Worm (Caenorhabditis elegans) whole organism, young adult: Measurements from ENCODE around the gene B0198.2.

Source experiments
- C17E4.6 ChIP-seq: fragments of 200-800 bp; sonication (Bioruptor generic); IDR thresholded peaks from 2 replicates; pipeline ENCODE4 v1.3.6; 2022; ENCODE audit warnings: missing genetic modification reagents, missing genetic modification characterization, missing compliant biosample characterization
- F10E7.11 ChIP-seq: sonication (generic microtip); optimal IDR thresholded peaks from 2 replicates; lab custom pipeline; 2017; ENCODE audit warnings: mild to moderate bottlenecking, missing genetic modification characterization, moderate library complexity, missing compliant biosample characterization
- F37B4.10 ChIP-seq: fragments of 200-800 bp; sonication (Bioruptor generic); IDR thresholded peaks from 2 replicates; pipeline ENCODE4 v1.3.6; 2022; ENCODE audit warnings: missing genetic modification characterization, missing compliant biosample characterization
- F55B11.4 ChIP-seq: sonication (generic microtip); optimal IDR thresholded peaks from 2 replicates; lab custom pipeline; 2016; ENCODE audit warnings: missing compliant biosample characterization, missing genetic modification characterization, borderline replicate concordance; ENCODE audit not compliant: insufficient read depth
- Y56A3A.18 ChIP-seq: fragments of 200-800 bp; sonication (Bioruptor generic); IDR thresholded peaks from 2 replicates; pipeline ENCODE4 v1.3.6; 2022; ENCODE audit warnings: missing genetic modification reagents, missing genetic modification characterization, missing compliant biosample characterization
- Y67H2A.10 ChIP-seq: fragments of 200-800 bp; sonication (Bioruptor generic); conservative IDR thresholded peaks from 2 replicates; pipeline ENCODE4 v1.3.6; 2022; ENCODE audit warnings: missing genetic modification reagents, missing genetic modification characterization, missing compliant biosample characterization
- Y95B8A.8 ChIP-seq: fragments of 200-800 bp; sonication (Bioruptor generic); IDR thresholded peaks from 2 replicates; pipeline ENCODE4 v1.3.6; 2022; ENCODE audit warnings: missing genetic modification reagents, missing genetic modification characterization, missing compliant biosample characterization
- aptf-2 ChIP-seq: fragments of 200-800 bp; sonication (Bioruptor generic); conservative IDR thresholded peaks from 2 replicates; pipeline ENCODE4 v1.3.6; 2022; ENCODE audit warnings: missing genetic modification reagents, missing genetic modification characterization, missing compliant biosample characterization
- aptf-3 ChIP-seq: fragments of 200-800 bp; sonication (Bioruptor generic); IDR thresholded peaks from 2 replicates; pipeline ENCODE4 v1.3.6; 2022; ENCODE audit warnings: missing genetic modification characterization, missing compliant biosample characterization
- atf-7 ChIP-seq: sonication (generic microtip); optimal IDR thresholded peaks from 2 replicates; lab custom pipeline; 2017; ENCODE audit warnings: mild to moderate bottlenecking, missing genetic modification characterization, missing compliant biosample characterization
- attf-3 ChIP-seq: fragments of 200-800 bp; sonication (Bioruptor generic); conservative IDR thresholded peaks from 2 replicates; pipeline ENCODE4 v1.3.6; 2022; ENCODE audit warnings: missing genetic modification reagents, missing genetic modification characterization, missing compliant biosample characterization
- attf-5 ChIP-seq: fragments of 200-800 bp; sonication (Bioruptor generic); optimal IDR thresholded peaks from 2 replicates; lab custom pipeline; 2018; ENCODE audit warnings: mild to moderate bottlenecking, missing genetic modification characterization, missing compliant biosample characterization
- ceh-40 ChIP-seq: fragments of 200-800 bp; sonication (Bioruptor generic); IDR thresholded peaks from 2 replicates; pipeline ENCODE4 v1.3.6; 2022; ENCODE audit warnings: missing genetic modification characterization, missing compliant biosample characterization
- efl-1 ChIP-seq: fragments of 150-350 bp; optimal IDR thresholded peaks from 2 replicates; lab custom pipeline; 2014; ENCODE audit warnings: missing biosample characterization, missing genetic modification reagents, missing genetic modification characterization
- egl-18 ChIP-seq: fragments of 200-800 bp; sonication (Bioruptor generic); IDR thresholded peaks from 2 replicates; pipeline ENCODE4 v1.3.6; 2022; ENCODE audit warnings: missing genetic modification reagents, missing genetic modification characterization, missing compliant biosample characterization
- egl-44 ChIP-seq: fragments of 200-800 bp; sonication (Bioruptor generic); IDR thresholded peaks from 2 replicates; pipeline ENCODE4 v1.3.6; 2022; ENCODE audit warnings: missing genetic modification reagents, missing genetic modification characterization, missing compliant biosample characterization
- him-1 ChIP-seq: sonication (generic microtip); optimal IDR thresholded peaks from 2 replicates; lab custom pipeline; 2016; ENCODE audit warnings: missing genotype, missing genetic modification reagents, missing genetic modification characterization, missing compliant biosample characterization
- hlh-26 ChIP-seq: fragments of 200-800 bp; sonication (Bioruptor generic); conservative IDR thresholded peaks from 2 replicates; pipeline ENCODE4 v1.3.6; 2022; ENCODE audit warnings: missing genetic modification reagents, missing genetic modification characterization, missing compliant biosample characterization
- madf-3 ChIP-seq: fragments of 200-800 bp; sonication (Bioruptor generic); IDR thresholded peaks from 2 replicates; pipeline ENCODE4 v1.3.6; 2022; ENCODE audit warnings: missing genetic modification reagents, missing genetic modification characterization, missing compliant biosample characterization
- madf-6 ChIP-seq: fragments of 200-800 bp; sonication (Bioruptor generic); IDR thresholded peaks from 2 replicates; pipeline ENCODE4 v1.3.6; 2022; ENCODE audit warnings: missing genetic modification reagents, missing genetic modification characterization, missing compliant biosample characterization
- madf-8 ChIP-seq: fragments of 200-800 bp; sonication (Bioruptor generic); conservative IDR thresholded peaks from 2 replicates; pipeline ENCODE4 v1.3.6; 2022; ENCODE audit warnings: missing genetic modification reagents, missing genetic modification characterization, missing compliant biosample characterization
- nfya-1 ChIP-seq: sonication (generic microtip); optimal IDR thresholded peaks from 2 replicates; lab custom pipeline; 2017; ENCODE audit warnings: antibody characterized with exemption, missing compliant biosample characterization, missing genetic modification characterization, borderline replicate concordance; ENCODE audit not compliant: insufficient read depth
- nhr-27 ChIP-seq: fragments of 200-800 bp; sonication (Bioruptor generic); optimal IDR thresholded peaks from 2 replicates; lab custom pipeline; 2018; ENCODE audit warnings: mild to moderate bottlenecking, missing genetic modification characterization, moderate library complexity, missing compliant biosample characterization
- rec-8 ChIP-seq, 2 experiments: sonication (generic microtip); optimal IDR thresholded peaks; 2 replicates each; lab custom pipeline; 2016; ENCODE audit warnings: mild to moderate bottlenecking in 2 of 2, missing genetic modification characterization in 2 of 2, missing genetic modification reagents in 2 of 2, missing genotype in 2 of 2, missing biosample characterization in 1 of 2, missing compliant biosample characterization in 1 of 2, moderate library complexity in 1 of 2
- rpc-1 ChIP-seq, 2 experiments: fragments of 150-350 bp in 1 of 2; sonication (generic microtip) in 1 of 2; optimal IDR thresholded peaks; 2 replicates each; lab custom pipeline; 2014 to 2018; ENCODE audit warnings: missing biosample characterization in 1 of 2, missing genetic modification characterization in 1 of 2, missing genetic modification reagents in 1 of 2, missing genotype in 1 of 2
- snpc-3.4 ChIP-seq: sonication (generic microtip); optimal IDR thresholded peaks from 2 replicates; lab custom pipeline; 2017; ENCODE audit warnings: missing genetic modification characterization, mild to moderate bottlenecking, missing compliant biosample characterization, antibody characterized with exemption, moderate library complexity, missing genotype, missing genetic modification reagents
- snpc-4 ChIP-seq, 5 experiments: fragments of 150-350 bp in 1 of 5; sonication (generic microtip) in 4 of 5; optimal IDR thresholded peaks; 2 replicates each; lab custom pipeline; 2014 to 2018; ENCODE audit warnings: missing genetic modification characterization in 5 of 5, missing biosample characterization in 3 of 5, antibody characterized with exemption in 2 of 5, mild to moderate bottlenecking in 2 of 5, missing compliant biosample characterization in 2 of 5, missing genotype in 2 of 5, moderate library complexity in 2 of 5, missing genetic modification reagents in 1 of 5
- sptf-2 ChIP-seq: fragments of 200-800 bp; sonication (Bioruptor generic); optimal IDR thresholded peaks from 2 replicates; lab custom pipeline; 2018; ENCODE audit warnings: mild to moderate bottlenecking, missing genetic modification characterization, missing compliant biosample characterization
- unc-62 ChIP-seq: fragments of 150-350 bp; optimal IDR thresholded peaks from 2 replicates; lab custom pipeline; 2014; ENCODE audit warnings: missing biosample characterization, missing genetic modification reagents, missing genetic modification characterization

Gene B0198.2

DNA sequence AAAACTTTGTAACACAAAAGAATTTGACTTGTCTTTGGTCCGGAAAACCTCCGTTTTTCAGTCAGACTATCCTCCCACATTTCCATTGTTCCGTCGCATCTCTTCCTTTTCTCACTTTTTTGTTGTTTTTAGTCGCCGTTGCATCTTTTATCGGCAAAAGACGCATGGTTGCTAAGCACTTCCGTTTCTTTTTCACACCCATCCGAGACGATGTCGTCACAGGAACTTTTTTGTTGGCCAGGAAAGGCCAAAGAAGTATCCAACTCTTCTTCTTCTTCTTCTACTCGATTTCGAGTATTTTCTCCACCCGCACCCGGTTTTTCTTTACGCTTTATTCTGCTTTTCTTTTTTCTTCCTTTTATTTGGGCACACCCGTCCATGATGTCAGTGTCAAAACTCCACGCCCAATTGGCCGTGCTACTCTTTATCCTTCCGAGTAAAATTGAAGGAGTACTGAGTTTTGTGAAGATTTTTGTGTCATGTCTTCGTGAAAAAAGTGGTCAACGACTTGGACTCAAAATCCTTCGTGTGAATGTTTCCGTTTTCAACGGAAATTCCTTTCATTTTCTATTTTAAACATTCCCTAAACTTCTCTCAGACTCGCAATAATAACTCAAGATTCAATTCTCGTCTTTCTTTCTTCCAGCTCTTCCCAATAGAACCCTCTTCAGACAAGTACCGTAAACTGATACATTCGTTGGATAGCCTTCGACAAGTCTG lies at the start of gene B0198.2:
B0198.2 (plus strand) TSS at position 670 of the 720 bp plus-strand sequence.
- no peak for TF ChIP-seq Y67H2A.10
- TF ChIP-seq nfya-1 (tag; lab: Kevin White, UChicago): no peak
- TF ChIP-seq egl-44 (GFP tag; lab: Robert Waterston, UW): no peak
- TF ChIP-seq nhr-27: no peak
- no peak for TF ChIP-seq aptf-3 (GFP tag; lab: Robert Waterston, UW)

DNA sequence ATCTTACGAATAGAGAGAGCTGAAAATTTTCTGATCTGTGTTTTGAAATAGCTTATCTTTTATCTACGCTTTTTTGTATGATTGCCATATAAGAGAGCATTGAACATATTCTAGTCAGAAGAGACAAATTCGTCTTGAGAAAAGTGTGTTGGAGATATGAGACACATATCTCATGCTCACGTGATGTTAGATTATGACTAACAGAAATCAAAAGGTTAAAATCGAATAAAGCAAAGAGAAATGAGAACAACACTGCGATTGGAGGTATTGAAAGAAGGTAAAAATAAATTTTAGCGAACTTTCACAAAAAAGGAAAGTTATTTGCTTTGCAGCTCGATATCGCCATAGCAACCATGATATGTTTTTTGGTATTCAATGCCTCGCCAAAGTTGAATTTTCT lies 43.5 kb upstream of the B0198.2 start, which contains the start of gene nhr-167:
nhr-167 (minus strand) TSS at position 21 of the 400 bp plus-strand sequence.
- TF ChIP-seq C17E4.6 (GFP tag; lab: Robert Waterston, UW) (no peak), Y56A3A.18 (GFP tag; lab: Robert Waterston, UW) (no peak), egl-44 (GFP tag; lab: Robert Waterston, UW) (no peak), hlh-26 (GFP tag; lab: Robert Waterston, UW) (no peak)

DNA sequence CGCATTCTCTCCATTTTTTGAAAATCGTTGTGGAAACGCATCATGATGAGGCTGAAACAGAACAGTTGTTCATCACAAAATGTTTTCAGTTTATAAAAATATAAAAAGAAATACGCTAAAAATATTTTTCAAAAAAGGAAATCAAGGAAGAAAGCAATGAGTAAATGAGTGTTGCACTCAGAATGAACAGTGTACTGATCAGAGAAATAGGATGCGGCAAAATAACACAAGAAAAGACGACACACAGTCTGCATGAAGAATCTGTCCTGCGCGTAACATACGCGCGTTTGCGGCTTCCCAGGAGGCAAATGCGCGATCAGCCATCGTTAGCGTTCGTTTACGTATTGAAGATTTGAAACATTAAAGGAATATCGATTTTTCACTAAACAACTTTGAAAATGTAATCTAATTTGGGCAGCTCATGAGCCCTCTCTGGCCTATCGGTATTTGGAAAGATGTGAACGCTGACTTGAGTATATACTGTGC lies 41.9 kb upstream of the B0198.2 start, which contains the start of gene C49F5.3:
C49F5.3 (minus strand) TSS at position 51 of the 486 bp plus-strand sequence.
- TF ChIP-seq him-1 (tag; lab: Kevin White, UChicago) (no peak), rpc-1 (optimal IDR thresholded peaks at IDR 0.05; lab: Kevin White, UChicago) (no peak), rpc-1 (tag; optimal IDR thresholded peaks at IDR 0.05; lab: Kevin White, UChicago) (no peak), aptf-2 (GFP tag; lab: Robert Waterston, UW) (peak; percentile 97), snpc-3.4 (tag; lab: Kevin White, UChicago) (no peak), snpc-4 (GFP tag; optimal IDR thresholded peaks at IDR 0.05; lab: Kevin White, UChicago) (no peak), snpc-4 (tag; optimal IDR thresholded peaks at IDR 0.05; lab: Kevin White, UChicago) (no peak), nhr-27 (no peak)
- TF ChIP-seq, all 124 proteins: peak for 1

DNA sequence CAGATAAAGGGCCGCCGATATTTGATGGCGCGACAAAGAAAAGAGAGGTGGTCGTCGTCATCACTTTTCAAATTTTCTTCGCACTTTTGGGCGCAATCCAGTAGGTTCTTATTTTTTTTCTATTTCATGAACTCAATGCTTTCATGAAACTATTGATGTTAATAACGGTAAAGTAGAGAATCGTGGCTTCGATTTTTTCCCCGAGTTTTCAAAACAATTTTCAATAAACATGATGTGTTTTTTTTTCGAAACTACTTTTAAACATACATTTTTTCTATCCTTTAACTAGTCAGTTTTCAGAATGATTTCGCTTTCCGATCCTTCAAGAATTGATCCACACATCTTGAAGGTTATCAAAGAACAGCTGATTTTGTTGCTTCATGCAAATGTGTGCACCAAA lies 39.7 kb upstream of the B0198.2 start, which contains the start of gene C49F5.5:
C49F5.5 (plus strand) TSS at position 301 of the 400 bp plus-strand sequence.
- TF ChIP-seq unc-62 (GFP tag; lab: Kevin White, UChicago): no peak
- TF ChIP-seq F10E7.11: no peak
- no peak for TF ChIP-seq ceh-40

DNA sequence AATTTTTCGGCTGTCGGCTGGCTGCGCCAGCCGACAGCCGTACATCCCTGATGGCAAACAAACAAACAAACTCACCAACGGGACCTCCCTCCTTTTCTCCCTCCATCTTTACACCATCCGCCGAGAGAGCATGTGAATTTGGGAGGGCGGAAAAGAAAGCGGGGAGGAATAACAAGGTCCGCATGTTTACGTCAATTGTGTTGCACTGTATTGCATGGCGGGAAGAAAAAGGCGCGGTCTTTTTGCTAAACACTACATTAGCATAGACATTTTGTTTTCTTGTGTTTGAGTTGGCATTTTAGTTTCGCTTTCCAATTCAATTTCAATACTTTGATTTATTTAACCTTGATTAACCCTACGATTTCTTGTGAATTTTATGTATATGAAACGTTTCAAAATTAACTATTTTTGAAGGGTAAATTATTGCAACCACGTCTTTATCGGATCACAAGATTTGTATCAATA lies 37.6 kb upstream of the B0198.2 start, which contains the start of gene C49F5.6:
C49F5.6 (plus strand) TSS at position 415 of the 465 bp plus-strand sequence.
- no peak for TF ChIP-seq F55B11.4 (tag; lab: Kevin White, UChicago)
- TF ChIP-seq aptf-2 (GFP tag; lab: Robert Waterston, UW): peak; percentile 76
- TF ChIP-seq attf-3 (GFP tag; lab: Robert Waterston, UW): no peak
- no peak for TF ChIP-seq atf-7
- TF ChIP-seq egl-18 (GFP tag; lab: Robert Waterston, UW): no peak
- TF ChIP-seq sptf-2 (GFP tag; lab: Kevin White, UChicago): no peak
- 0 out of 2 replicates have a peak, but pooled peaks have one; percentile 44 for TF ChIP-seq madf-3
- TF ChIP-seq Y95B8A.8 (GFP tag; lab: Robert Waterston, UW): no peak
- TF ChIP-seq rec-8 (tag; optimal IDR thresholded peaks at IDR 0.05; lab: Kevin White, UChicago): no peak
- no peak for TF ChIP-seq F37B4.10 (GFP tag; lab: Robert Waterston, UW)
- peak; percentile 89 for TF ChIP-seq efl-1
- peak; percentile 79 for TF ChIP-seq madf-6 (GFP tag; lab: Robert Waterston, UW)
- TF ChIP-seq attf-5: no peak
- 0 out of 2 replicates have a peak, but pooled peaks have one; percentile 31 for TF ChIP-seq madf-8 (GFP tag; lab: Robert Waterston, UW)
